Worm (Caenorhabditis elegans): ENCODE data around the gene F55A11.4.

DNA sequence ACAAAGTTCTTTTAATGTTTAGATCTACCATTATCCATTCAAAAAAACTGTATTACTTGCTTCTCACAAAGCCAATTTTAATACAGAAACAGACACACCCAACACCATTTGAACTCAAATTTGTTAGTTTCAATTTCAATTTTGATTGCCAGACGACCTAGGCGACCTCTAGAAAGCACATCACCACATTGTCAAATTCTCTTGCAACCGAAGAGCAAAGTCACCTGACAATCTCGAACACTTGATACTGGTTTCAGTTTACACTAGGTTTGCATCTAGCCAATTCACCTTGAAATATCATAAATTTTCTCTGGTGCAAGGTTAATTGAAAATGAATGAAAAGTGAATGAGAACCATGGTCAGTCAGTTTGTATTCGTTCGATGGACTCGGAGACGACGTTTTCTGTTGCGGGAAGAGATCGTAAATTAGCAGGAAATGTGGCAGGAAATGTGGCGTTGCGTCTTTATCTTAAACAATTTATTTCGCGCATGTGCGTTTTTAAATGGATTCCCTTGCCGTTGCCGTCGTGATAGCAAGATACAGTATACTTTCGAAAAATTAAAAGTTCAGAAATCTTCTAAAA, 27.1 kb downstream of the F55A11.4 start:
- no peak for TF ChIP-seq ztf-16 (tag; optimal IDR thresholded peaks at IDR 0.05)
- no peak for TF ChIP-seq nfya-1 (tag; optimal IDR thresholded peaks at IDR 0.05)

All from whole organism, late embryonic.